Fruit fly (Drosophila melanogaster): Measurements from ENCODE around the gene CG11162.

CG11162 gene

DNA sequence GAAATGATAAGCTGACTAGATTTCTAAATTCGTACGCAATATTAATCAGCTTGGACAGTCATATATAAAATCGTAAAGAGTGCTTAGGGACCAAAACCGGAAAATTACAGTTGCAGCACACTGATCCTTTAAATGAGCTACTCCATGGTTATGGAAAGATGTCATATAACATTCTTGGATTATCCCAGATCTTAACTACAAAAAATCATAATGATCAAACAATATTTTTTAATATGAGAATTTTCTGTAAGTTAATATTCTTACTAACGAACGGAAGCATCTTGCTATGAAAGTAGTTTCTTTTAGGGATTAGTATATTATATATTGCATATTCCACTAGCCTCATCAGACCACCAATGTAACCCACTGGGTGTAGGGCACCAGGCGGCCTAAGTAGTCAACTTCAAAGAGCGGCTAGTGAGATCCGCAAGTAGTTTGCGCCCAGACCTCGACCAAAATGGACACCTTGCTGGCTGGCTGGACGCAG, at the start of gene CG11162:
TSS of gene CG11162 (plus strand) at position 437 of the 487 bp plus-strand sequence.
- no peak for TF ChIP-seq CG32121 (GFP tag; IDR thresholded peaks at IDR 0.05)
- no peak for TF ChIP-seq rn (GFP tag; IDR thresholded peaks at IDR 0.05)

DNA sequence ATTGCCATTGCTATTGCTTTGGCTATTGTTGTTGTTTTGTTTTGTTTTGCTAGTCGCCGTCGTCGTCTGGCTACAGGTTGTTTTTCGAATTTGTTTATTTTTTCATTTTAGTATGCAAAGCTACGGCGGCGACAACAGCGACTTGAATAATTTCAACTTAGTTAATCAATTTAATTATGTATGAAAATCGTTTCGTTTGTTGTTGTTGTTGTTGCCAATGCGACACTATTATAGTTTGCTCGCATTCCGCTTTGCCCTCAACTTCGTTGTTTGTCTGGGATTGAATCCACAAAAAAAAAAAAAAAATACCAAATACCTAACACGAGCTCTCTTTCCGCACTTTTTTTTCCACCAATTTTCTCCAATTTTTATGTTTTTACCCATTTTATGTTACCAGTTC, 48.8 kb upstream of the CG11162 start:
- TF ChIP-seq fd96Ca (GFP tag; IDR thresholded peaks at IDR 0.05) (no peak), Pif1A (GFP tag; optimal IDR thresholded peaks at IDR 0.05) (no peak), CG15710 (tag; optimal IDR thresholded peaks at IDR 0.05) (no peak), Ets98B (GFP tag; IDR thresholded peaks at IDR 0.05) (no peak), CG10348 (GFP tag; IDR thresholded peaks at IDR 0.05) (no peak), CG14655 (GFP tag; optimal IDR thresholded peaks at IDR 0.05) (no peak)

DNA sequence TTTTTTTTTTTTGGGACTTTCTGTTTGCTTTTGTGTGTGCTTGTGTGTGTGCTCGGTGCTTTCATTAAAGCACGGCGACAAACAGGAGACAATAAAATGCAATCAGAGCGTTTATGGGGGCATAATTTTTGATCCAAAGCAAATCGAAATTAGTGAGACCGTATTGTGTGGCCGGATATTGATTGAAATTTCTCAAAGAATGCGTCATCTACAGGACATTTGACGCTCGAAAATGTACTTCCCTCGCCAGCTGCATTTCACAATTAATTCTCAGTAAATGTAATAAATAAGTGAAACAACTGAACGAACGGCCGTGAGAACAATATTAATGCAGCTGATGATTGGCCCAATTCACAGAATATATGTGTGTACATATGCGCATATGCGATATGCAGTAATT, 47.3 kb upstream of the CG11162 start:
- TF ChIP-seq CG34367 (tag; optimal IDR thresholded peaks at IDR 0.05), result no peak
- TF ChIP-seq rn (GFP tag; IDR thresholded peaks at IDR 0.05), result no peak
- TF ChIP-seq Pif1B (GFP tag; optimal IDR thresholded peaks at IDR 0.05), result no peak
- TF ChIP-seq CG14655 (GFP tag; optimal IDR thresholded peaks at IDR 0.05), result no peak
- no peak for TF ChIP-seq CG9948 (tag; optimal IDR thresholded peaks at IDR 0.05)
- TF ChIP-seq CG4496 (GFP tag; IDR thresholded peaks at IDR 0.05), result no peak
- TF ChIP-seq CG32121 (GFP tag; IDR thresholded peaks at IDR 0.05), result no peak
- TF ChIP-seq gl (tag; optimal IDR thresholded peaks at IDR 0.05), result no peak
- no peak for TF ChIP-seq CG10348 (GFP tag; IDR thresholded peaks at IDR 0.05)

dm6 chrX:13630290-13630900, 46.3 kb upstream of the CG11162 start:
- TF ChIP-seq CG4496 (GFP tag; IDR thresholded peaks at IDR 0.05), result 0 out of 3 replicates have a peak, but pooled peaks have one; percentile 36
- TF ChIP-seq CG32121 (GFP tag; IDR thresholded peaks at IDR 0.05), result peak; percentile 47; the same call in 1 of the 2 replicates
- TF ChIP-seq CG14655 (GFP tag; optimal IDR thresholded peaks at IDR 0.05), result peak; percentile 18
- peak; percentile 29 for TF ChIP-seq CG8301 (tag; optimal IDR thresholded peaks at IDR 0.05)
- TF ChIP-seq CG12605 (GFP tag; IDR thresholded peaks at IDR 0.05), result 0 out of 2 replicates have a peak, but pooled peaks have one; percentile 38
- TF ChIP-seq fd96Ca (GFP tag; IDR thresholded peaks at IDR 0.05), result no peak
- no peak for TF ChIP-seq D1 (tag; optimal IDR thresholded peaks at IDR 0.05)
- peak; percentile 20 for TF ChIP-seq Snoo (tag; optimal IDR thresholded peaks at IDR 0.05)
- no peak for TF ChIP-seq CG13204 (GFP tag; optimal IDR thresholded peaks at IDR 0.05)
- TF ChIP-seq gl (tag; optimal IDR thresholded peaks at IDR 0.05), result no peak
- peak; percentile 6 for TF ChIP-seq CG9948 (tag; optimal IDR thresholded peaks at IDR 0.05)
- no peak for TF ChIP-seq Pif1A (GFP tag; optimal IDR thresholded peaks at IDR 0.05)
- TF ChIP-seq CG10348 (GFP tag; IDR thresholded peaks at IDR 0.05), result no peak

DNA sequence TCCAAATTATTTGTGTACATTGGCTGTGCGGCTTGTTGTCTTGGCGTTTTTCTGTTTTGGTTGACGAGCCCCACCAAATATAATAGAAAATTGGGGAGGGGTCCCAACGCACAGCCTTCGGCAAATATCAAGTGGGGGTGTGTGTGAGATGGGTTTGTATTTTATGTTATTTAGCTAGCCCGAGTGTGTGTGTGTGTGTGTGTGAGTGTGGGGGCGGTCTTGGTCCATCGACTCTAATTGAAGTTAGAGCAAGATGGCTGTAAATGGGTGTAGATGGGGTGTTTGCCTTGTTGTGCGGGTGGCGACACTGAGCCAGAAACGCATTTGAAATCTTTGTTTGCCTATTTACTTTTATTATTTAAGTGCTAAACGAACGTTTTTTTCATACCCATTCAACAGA, 44.1 kb upstream of the CG11162 start:
- TF ChIP-seq CG8301 (tag; optimal IDR thresholded peaks at IDR 0.05) (no peak), CG10348 (GFP tag; IDR thresholded peaks at IDR 0.05) (no peak), fd96Ca (GFP tag; IDR thresholded peaks at IDR 0.05) (no peak), Pif1B (GFP tag; optimal IDR thresholded peaks at IDR 0.05) (no peak), Snoo (tag; optimal IDR thresholded peaks at IDR 0.05) (no peak), CG17806 (tag; optimal IDR thresholded peaks at IDR 0.05) (no peak), CG32121 (GFP tag; IDR thresholded peaks at IDR 0.05) (no peak), Ets98B (GFP tag; IDR thresholded peaks at IDR 0.05) (no peak), gl (tag; optimal IDR thresholded peaks at IDR 0.05) (no peak), CG14655 (GFP tag; optimal IDR thresholded peaks at IDR 0.05) (no peak), D1 (tag; optimal IDR thresholded peaks at IDR 0.05) (no peak), CG4496 (GFP tag; IDR thresholded peaks at IDR 0.05) (no peak)

DNA sequence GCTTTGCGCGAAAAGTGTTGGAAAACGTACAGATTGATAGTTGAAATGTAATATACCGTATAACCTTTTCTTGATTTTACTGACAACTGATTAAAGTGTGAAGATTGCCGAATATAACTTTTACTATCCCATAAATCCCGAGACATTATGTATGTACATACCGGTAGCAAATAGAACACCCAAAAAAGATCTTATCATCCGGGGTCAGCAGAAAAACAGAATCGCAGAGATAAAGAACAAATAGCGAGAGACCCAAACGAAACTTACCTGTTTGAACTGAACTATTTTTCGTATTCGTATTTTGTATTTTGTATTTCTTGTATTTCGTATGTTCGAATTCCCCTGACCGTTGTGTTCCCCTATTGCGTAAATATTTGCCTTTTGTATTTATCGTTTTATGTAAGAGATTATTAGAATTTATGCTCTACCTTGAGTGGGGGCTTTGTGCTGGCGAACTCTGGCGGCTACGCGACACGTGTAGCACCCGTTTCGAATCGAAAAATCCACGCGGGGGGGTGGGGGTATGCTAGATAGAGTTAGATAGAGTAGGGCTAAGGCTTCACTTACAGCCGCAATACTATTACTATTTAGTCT, 43.3 kb upstream of the CG11162 start:
- TF ChIP-seq rn (GFP tag; IDR thresholded peaks at IDR 0.05) (no peak), CG17806 (tag; optimal IDR thresholded peaks at IDR 0.05) (no peak), CG15710 (tag; optimal IDR thresholded peaks at IDR 0.05) (no peak), Pif1B (GFP tag; optimal IDR thresholded peaks at IDR 0.05) (no peak), fd96Ca (GFP tag; IDR thresholded peaks at IDR 0.05) (no peak), CG9948 (tag; optimal IDR thresholded peaks at IDR 0.05) (no peak), CG4496 (GFP tag; IDR thresholded peaks at IDR 0.05) (no peak), Pif1A (GFP tag; optimal IDR thresholded peaks at IDR 0.05) (no peak), Ets98B (GFP tag; IDR thresholded peaks at IDR 0.05) (no peak), D1 (tag; optimal IDR thresholded peaks at IDR 0.05) (no peak), CG10348 (GFP tag; IDR thresholded peaks at IDR 0.05) (no peak), EcR (GFP tag; optimal IDR thresholded peaks at IDR 0.05) (no peak), CG13204 (GFP tag; optimal IDR thresholded peaks at IDR 0.05) (no peak), gl (tag; optimal IDR thresholded peaks at IDR 0.05) (no peak), CG12605 (GFP tag; IDR thresholded peaks at IDR 0.05) (no peak), CG14655 (GFP tag; optimal IDR thresholded peaks at IDR 0.05) (no peak), Snoo (tag; optimal IDR thresholded peaks at IDR 0.05) (no peak)

All from whole organism, pupa.